Worm (Caenorhabditis elegans) whole organism, L3 larva: Measurements from ENCODE around the gene trf-1.

Experiments
- R02D3.7 ChIP-seq: fragments of 150-350 bp; optimal IDR thresholded peaks from 2 replicates; lab custom pipeline; 2014; ENCODE audit warnings: missing biosample characterization, missing genetic modification characterization
- ZK546.5 ChIP-seq: sonication (generic microtip); optimal IDR thresholded peaks from 2 replicates; lab custom pipeline; 2017; ENCODE audit warnings: missing biosample characterization, missing genetic modification characterization
- aly-2 ChIP-seq: fragments of 150-350 bp; optimal IDR thresholded peaks from 2 replicates; lab custom pipeline; 2014; ENCODE audit warnings: missing biosample characterization, missing genetic modification characterization
- ama-1 ChIP-seq: fragments of 150-350 bp; optimal IDR thresholded peaks from 2 replicates; lab custom pipeline; 2018
- ceh-16 ChIP-seq: sonication (generic microtip); optimal IDR thresholded peaks from 2 replicates; lab custom pipeline; 2017; ENCODE audit warnings: missing biosample characterization, missing genetic modification characterization
- ceh-28 ChIP-seq: fragments of 150-350 bp; optimal IDR thresholded peaks from 2 replicates; lab custom pipeline; 2014; ENCODE audit warnings: missing biosample characterization, missing genetic modification reagents, missing genetic modification characterization
- ceh-82 ChIP-seq: fragments of 150-350 bp; optimal IDR thresholded peaks from 2 replicates; lab custom pipeline; 2014; ENCODE audit warnings: missing biosample characterization, missing genetic modification characterization
- ceh-9 ChIP-seq: sonication (generic microtip); optimal IDR thresholded peaks from 2 replicates; lab custom pipeline; 2018; ENCODE audit warnings: missing biosample characterization, missing genetic modification characterization
- egl-27 ChIP-seq: sonication (generic microtip); optimal IDR thresholded peaks from 4 replicates; lab custom pipeline; 2017; ENCODE audit warnings: missing biosample characterization, missing genetic modification reagents, missing genetic modification characterization
- egl-5 ChIP-seq: fragments of 150-350 bp; optimal IDR thresholded peaks from 2 replicates; lab custom pipeline; 2017; ENCODE audit warnings: missing biosample characterization, missing genetic modification reagents, missing genetic modification characterization, inconsistent platforms
- elt-1 ChIP-seq: fragments of 150-350 bp; optimal IDR thresholded peaks from 2 replicates; lab custom pipeline; 2014; ENCODE audit warnings: missing biosample characterization, missing genetic modification characterization
- elt-2 ChIP-seq: sonication (generic microtip); optimal IDR thresholded peaks from 2 replicates; lab custom pipeline; 2016; ENCODE audit warnings: missing genetic modification reagents, mild to moderate bottlenecking, missing genetic modification characterization, missing compliant biosample characterization
- elt-3 ChIP-seq, 3 experiments: fragments of 150-350 bp in 1 of 3; sonication (generic microtip) in 2 of 3; optimal IDR thresholded peaks; 2 replicates in 2 of 3; 4 replicates in 1 of 3; lab custom pipeline; 2014 to 2017; ENCODE audit warnings: missing biosample characterization in 3 of 3, missing genetic modification characterization in 3 of 3
- eor-1 ChIP-seq, 2 experiments: fragments of 150-350 bp; optimal IDR thresholded peaks; 2 replicates each; lab custom pipeline; 2014 to 2018; ENCODE audit warnings: missing biosample characterization in 2 of 2, missing genetic modification characterization in 2 of 2
- fkh-10 ChIP-seq: sonication (generic microtip); optimal IDR thresholded peaks from 2 replicates; lab custom pipeline; 2017; ENCODE audit warnings: missing biosample characterization, missing genetic modification reagents, missing genetic modification characterization
- hmg-11 ChIP-seq: sonication (generic microtip); optimal IDR thresholded peaks from 2 replicates; lab custom pipeline; 2016; ENCODE audit warnings: missing genetic modification characterization, missing compliant biosample characterization
- jun-1 ChIP-seq: fragments of 150-350 bp; optimal IDR thresholded peaks from 2 replicates; lab custom pipeline; 2014; ENCODE audit warnings: missing biosample characterization, missing genetic modification reagents, missing genetic modification characterization
- lin-15B ChIP-seq: fragments of 150-350 bp; optimal IDR thresholded peaks from 2 replicates; lab custom pipeline; 2014; ENCODE audit warnings: missing biosample characterization, missing genetic modification characterization
- lsy-12 ChIP-seq: sonication (generic microtip); optimal IDR thresholded peaks from 2 replicates; lab custom pipeline; 2016; ENCODE audit warnings: mild to moderate bottlenecking, missing genetic modification characterization, missing compliant biosample characterization
- mml-1 ChIP-seq: fragments of 150-350 bp; sonication (generic microtip); optimal IDR thresholded peaks from 3 replicates; lab custom pipeline; 2014; ENCODE audit warnings: missing biosample characterization, missing genetic modification characterization
- nfya-1 ChIP-seq: sonication (generic microtip); optimal IDR thresholded peaks from 2 replicates; lab custom pipeline; 2017; ENCODE audit warnings: missing genetic modification characterization, mild to moderate bottlenecking, missing compliant biosample characterization, antibody characterized with exemption, moderate library complexity; ENCODE audit not compliant: insufficient read depth
- nhr-11 ChIP-seq: fragments of 150-350 bp; optimal IDR thresholded peaks from 2 replicates; lab custom pipeline; 2014; ENCODE audit warnings: missing biosample characterization, missing genetic modification characterization
- nhr-12 ChIP-seq: fragments of 150-350 bp; optimal IDR thresholded peaks from 2 replicates; lab custom pipeline; 2014; ENCODE audit warnings: missing biosample characterization, missing genetic modification characterization
- nhr-23 ChIP-seq: fragments of 150-350 bp; optimal IDR thresholded peaks from 2 replicates; lab custom pipeline; 2014; ENCODE audit warnings: missing biosample characterization, missing genetic modification reagents, missing genetic modification characterization
- nhr-237 ChIP-seq: fragments of 150-350 bp; optimal IDR thresholded peaks from 2 replicates; lab custom pipeline; 2014; ENCODE audit warnings: missing biosample characterization, missing genetic modification characterization
- nhr-25 ChIP-seq: sonication (generic microtip); optimal IDR thresholded peaks from 2 replicates; lab custom pipeline; 2017; ENCODE audit warnings: missing biosample characterization, missing genetic modification characterization
- nhr-28 ChIP-seq: fragments of 150-350 bp; optimal IDR thresholded peaks from 2 replicates; lab custom pipeline; 2014; ENCODE audit warnings: missing biosample characterization, missing genetic modification characterization
- nhr-43 ChIP-seq: sonication (generic microtip); optimal IDR thresholded peaks from 2 replicates; lab custom pipeline; 2016; ENCODE audit warnings: mild to moderate bottlenecking, missing genetic modification characterization, missing compliant biosample characterization; ENCODE audit not compliant: poor library complexity, severe bottlenecking
- nhr-67 ChIP-seq: fragments of 150-350 bp; optimal IDR thresholded peaks from 2 replicates; lab custom pipeline; 2014; ENCODE audit warnings: missing biosample characterization, missing genetic modification characterization
- nhr-76 ChIP-seq: fragments of 150-350 bp; sonication (generic microtip); optimal IDR thresholded peaks from 5 replicates; lab custom pipeline; 2014; ENCODE audit warnings: missing biosample characterization, missing genetic modification characterization
- nhr-77 ChIP-seq: fragments of 150-350 bp; optimal IDR thresholded peaks from 2 replicates; lab custom pipeline; 2014; ENCODE audit warnings: missing biosample characterization, missing genetic modification characterization
- pha-4 ChIP-seq: fragments of 150-350 bp; optimal IDR thresholded peaks from 2 replicates; lab custom pipeline; 2014; ENCODE audit warnings: missing biosample characterization, missing genetic modification reagents, missing genetic modification characterization
- sea-2 ChIP-seq: fragments of 150-350 bp; sonication (generic microtip); optimal IDR thresholded peaks from 4 replicates; lab custom pipeline; 2014; ENCODE audit warnings: missing biosample characterization, missing genetic modification reagents, missing genetic modification characterization
- skn-1 ChIP-seq: fragments of 150-350 bp; optimal IDR thresholded peaks from 2 replicates; lab custom pipeline; 2014; ENCODE audit warnings: missing biosample characterization, missing genetic modification characterization
- snpc-4 ChIP-seq: fragments of 150-350 bp; optimal IDR thresholded peaks from 2 replicates; lab custom pipeline; 2014; ENCODE audit warnings: missing biosample characterization, missing genetic modification characterization
- tbx-2 ChIP-seq: sonication (generic microtip); optimal IDR thresholded peaks from 2 replicates; lab custom pipeline; 2016; ENCODE audit warnings: mild to moderate bottlenecking, missing genetic modification characterization, missing compliant biosample characterization
- unc-62 ChIP-seq: fragments of 150-350 bp; sonication (generic microtip); optimal IDR thresholded peaks from 4 replicates; lab custom pipeline; 2014; ENCODE audit warnings: missing biosample characterization, missing genetic modification reagents, missing genetic modification characterization
- ztf-11 ChIP-seq: fragments of 150-350 bp; optimal IDR thresholded peaks from 2 replicates; lab custom pipeline; 2014; ENCODE audit warnings: missing biosample characterization, missing genetic modification characterization
- ztf-4 ChIP-seq: fragments of 150-350 bp; optimal IDR thresholded peaks from 2 replicates; lab custom pipeline; 2014; ENCODE audit warnings: missing biosample characterization, missing genetic modification characterization

Gene trf-1

DNA sequence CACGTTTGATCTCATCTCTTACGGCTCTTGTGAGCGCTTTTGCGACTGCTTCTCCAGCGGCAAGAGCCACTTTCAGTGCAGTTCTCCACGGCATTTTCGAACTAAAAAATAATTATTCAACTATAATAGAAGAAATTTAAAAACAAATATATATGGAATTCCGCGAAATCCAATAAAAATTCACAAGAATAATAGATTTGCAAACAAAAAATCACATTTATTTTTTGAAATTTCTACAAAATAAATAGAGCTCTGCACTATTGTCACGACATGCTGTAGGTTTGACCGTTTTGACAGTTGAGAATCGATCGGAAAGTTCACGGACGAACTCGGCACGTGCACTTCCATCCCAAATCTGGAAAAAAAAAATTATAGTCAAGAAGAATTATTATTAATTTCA lies 5.3 kb downstream of the trf-1 start, which contains the start of gene F45G2.8:
Gene F45G2.8, minus strand, starts transcription at position 101 of the 400 bp plus-strand sequence.
- no peak for TF ChIP-seq hmg-11 (tag; lab: Kevin White, UChicago)
- TF ChIP-seq skn-1: no peak
- TF ChIP-seq nhr-25: no peak
- no peak for TF ChIP-seq nhr-43 (tag; lab: Kevin White, UChicago)
- TF ChIP-seq fkh-10 (GFP tag; lab: Kevin White, UChicago): no peak
- no peak for TF ChIP-seq R02D3.7 (tag; lab: Kevin White, UChicago)
- no peak for TF ChIP-seq nhr-12
- no peak for TF ChIP-seq nhr-76
- TF ChIP-seq elt-1 (tag; lab: Kevin White, UChicago): no peak
- TF ChIP-seq ztf-4 (tag; lab: Kevin White, UChicago): no peak
- TF ChIP-seq ceh-28 (tag; lab: Kevin White, UChicago): no peak
- TF ChIP-seq nhr-237: no peak
- no peak for TF ChIP-seq ceh-82 (tag; lab: Kevin White, UChicago)
- TF ChIP-seq eor-1 (tag; optimal IDR thresholded peaks at IDR 0.05; lab: Kevin White, UChicago): no peak
- TF ChIP-seq nhr-77: no peak
- TF ChIP-seq ZK546.5 (tag; lab: Kevin White, UChicago): no peak

- TF ChIP-seq sea-2 (GFP tag; lab: Kevin White, UChicago): no peak
- TF ChIP-seq nhr-23: no peak
- TF ChIP-seq pha-4 (tag; lab: Kevin White, UChicago): no peak
- no peak for TF ChIP-seq R02D3.7 (tag; lab: Kevin White, UChicago)
- no peak for TF ChIP-seq nhr-28 (tag; lab: Kevin White, UChicago)
- TF ChIP-seq fkh-10 (GFP tag; lab: Kevin White, UChicago): no peak
- no peak for TF ChIP-seq nhr-11 (tag; lab: Kevin White, UChicago)
- TF ChIP-seq nhr-12: no peak
- no peak for TF ChIP-seq nhr-67
- no peak for TF ChIP-seq snpc-4 (tag; lab: Kevin White, UChicago)
- no peak for TF ChIP-seq nhr-237
- no peak for TF ChIP-seq egl-5 (tag; lab: Kevin White, UChicago)
- no peak for TF ChIP-seq elt-3 (tag; optimal IDR thresholded peaks at IDR 0.05; lab: Kevin White, UChicago)
- no peak for TF ChIP-seq ceh-9
- TF ChIP-seq nhr-77: no peak
- TF ChIP-seq nhr-25: no peak
- no peak for TF ChIP-seq elt-2 (tag; lab: Kevin White, UChicago)
- no peak for TF ChIP-seq ztf-11
Measured at ce11 chrIII:13436843-13437242, 6.6 kb downstream of the trf-1 start, which contains the start of gene F45G2.9. Gene F45G2.9 (minus strand): TSS chrIII:13436943.

ce11 chrIII:13439415-13439814 lies 9.2 kb downstream of the trf-1 start, which contains the start of gene ciao-2B:
Gene ciao-2B (minus strand): TSS chrIII:13439544.
- TF ChIP-seq egl-27 (tag; lab: Kevin White, UChicago) (no peak), nhr-25 (no peak), pha-4 (tag; lab: Kevin White, UChicago) (peak; percentile 57), aly-2 (tag; lab: Kevin White, UChicago) (no peak), nhr-28 (tag; lab: Kevin White, UChicago) (no peak), unc-62 (GFP tag; lab: Kevin White, UChicago) (no peak), lsy-12 (tag; lab: Kevin White, UChicago) (no peak), nfya-1 (tag; lab: Kevin White, UChicago) (peak; percentile 44), nhr-12 (no peak), ceh-16 (tag; lab: Kevin White, UChicago) (no peak), ceh-82 (tag; lab: Kevin White, UChicago) (no peak), mml-1 (tag; lab: Kevin White, UChicago) (no peak), jun-1 (tag; lab: Kevin White, UChicago) (no peak), ztf-4 (tag; lab: Kevin White, UChicago) (no peak), elt-2 (tag; lab: Kevin White, UChicago) (no peak), nhr-43 (tag; lab: Kevin White, UChicago) (no peak), lin-15B (tag; lab: Kevin White, UChicago) (peak; percentile 23), ama-1 (lab: Kevin White, UChicago) (no peak), tbx-2 (tag; lab: Kevin White, UChicago) (no peak), skn-1 (peak; percentile 24), R02D3.7 (tag; lab: Kevin White, UChicago) (no peak), nhr-67 (no peak), ceh-28 (tag; lab: Kevin White, UChicago) (peak; percentile 27), nhr-237 (no peak)
